Fruit fly (Drosophila melanogaster) whole organism, embryonic: ENCODE measurements around the gene Srp19.
A peak's percentile ranks its signal among the peaks of the same experiment; 100 is the strongest.

Experiments used
- CG10543 ChIP-seq: fragments of 200-800 bp; sonication (Bioruptor generic); optimal IDR thresholded peaks from 3 replicates; lab custom pipeline; 2017; ENCODE audit warnings: missing biosample characterization, mild to moderate bottlenecking, missing genetic modification characterization, moderate library complexity
- CG11504 ChIP-seq: fragments of 200-800 bp; sonication (Bioruptor generic); optimal IDR thresholded peaks from 3 replicates; lab custom pipeline; 2019; ENCODE audit warnings: missing biosample characterization, mild to moderate bottlenecking, missing genetic modification characterization, moderate library complexity
- CG12299 ChIP-seq: fragments of 200-800 bp; sonication (Bioruptor generic); optimal IDR thresholded peaks from 2 replicates; lab custom pipeline; 2018; ENCODE audit warnings: missing biosample characterization, mild to moderate bottlenecking, missing genetic modification characterization
- CG1233 ChIP-seq: fragments of 200-800 bp; sonication (Bioruptor generic); optimal IDR thresholded peaks from 4 replicates; lab custom pipeline; 2018; ENCODE audit warnings: missing biosample characterization, mild to moderate bottlenecking, missing genetic modification characterization
- CG14014 ChIP-seq: fragments of 200-800 bp; sonication (Bioruptor generic); IDR thresholded peaks from 2 replicates; pipeline ENCODE4 v1.3.6; 2022; ENCODE audit warnings: missing biosample characterization, missing genetic modification characterization
- CG15696 ChIP-seq: fragments of 200-800 bp; sonication (Bioruptor generic); optimal IDR thresholded peaks from 2 replicates; lab custom pipeline; 2019; ENCODE audit warnings: missing biosample characterization, mild to moderate bottlenecking, missing genetic modification characterization, moderate library complexity
- CG16779 ChIP-seq: fragments of 200-800 bp; sonication (Bioruptor generic); IDR thresholded peaks from 2 replicates; pipeline ENCODE4 v1.3.6; 2022; ENCODE audit warnings: missing biosample characterization, missing genetic modification characterization
- CG16815 ChIP-seq: fragments of 200-800 bp; sonication (Bioruptor generic); optimal IDR thresholded peaks from 3 replicates; lab custom pipeline; 2017; ENCODE audit warnings: missing biosample characterization, mild to moderate bottlenecking, missing genetic modification characterization
- CG17829 ChIP-seq: fragments of 200-800 bp; optimal IDR thresholded peaks from 2 replicates; lab custom pipeline; 2019; ENCODE audit warnings: missing biosample characterization, mild to moderate bottlenecking, missing genetic modification characterization, moderate library complexity
- CG31365 ChIP-seq: fragments of 200-800 bp; sonication (Bioruptor generic); optimal IDR thresholded peaks from 2 replicates; lab custom pipeline; 2018; ENCODE audit warnings: missing biosample characterization, mild to moderate bottlenecking, missing genetic modification characterization
- CG31441 ChIP-seq: fragments of 200-800 bp; sonication (Bioruptor generic); IDR thresholded peaks from 2 replicates; pipeline ENCODE4 v1.3.6; 2022; ENCODE audit warnings: missing biosample characterization, missing genetic modification characterization
- CG4360 ChIP-seq: fragments of 200-800 bp; sonication (Bioruptor generic); IDR thresholded peaks from 2 replicates; pipeline ENCODE4 v1.3.6; 2022; ENCODE audit warnings: missing biosample characterization, missing genetic modification characterization
- CG4730 ChIP-seq: fragments of 200-800 bp; sonication (Bioruptor generic); IDR thresholded peaks from 2 replicates; pipeline ENCODE4 v1.3.6; 2022; ENCODE audit warnings: missing biosample characterization, missing genetic modification characterization
- CG7372 ChIP-seq: fragments of 200-800 bp; sonication (Bioruptor generic); IDR thresholded peaks from 2 replicates; pipeline ENCODE4 v1.3.6; 2022; ENCODE audit warnings: missing biosample characterization, missing genetic modification characterization
- CG7556 ChIP-seq: fragments of 200-800 bp; sonication (Bioruptor generic); optimal IDR thresholded peaks from 2 replicates; lab custom pipeline; 2017; ENCODE audit warnings: missing biosample characterization, mild to moderate bottlenecking, missing genetic modification characterization
- CG7928 ChIP-seq: fragments of 200-800 bp; sonication (Bioruptor generic); optimal IDR thresholded peaks from 2 replicates; lab custom pipeline; 2017; ENCODE audit warnings: missing biosample characterization, mild to moderate bottlenecking, missing genetic modification characterization
- CG7963 ChIP-seq: fragments of 200-800 bp; sonication (Bioruptor generic); IDR thresholded peaks from 3 replicates; pipeline ENCODE4 v1.3.6; 2022; ENCODE audit warnings: missing biosample characterization, missing genetic modification characterization; ENCODE audit not compliant: partially characterized antibody
- CG8290 ChIP-seq, 3 experiments: fragments of 200-800 bp; sonication (Bioruptor generic); optimal IDR thresholded peaks; 2 replicates each; lab custom pipeline; 2016 to 2019; ENCODE audit warnings: missing biosample characterization in 3 of 3, missing genetic modification characterization in 3 of 3, mild to moderate bottlenecking in 2 of 3, moderate library complexity in 1 of 3
- CG8478 ChIP-seq: fragments of >200 bp; optimal IDR thresholded peaks from 2 replicates; lab custom pipeline; 2018
- CG9215 ChIP-seq: fragments of 200-800 bp; sonication (Bioruptor generic); IDR thresholded peaks from 2 replicates; pipeline ENCODE4 v1.3.6; 2022; ENCODE audit warnings: missing biosample characterization, missing genetic modification characterization
- CG9817 ChIP-seq: fragments of 200-800 bp; sonication (Bioruptor generic); optimal IDR thresholded peaks from 2 replicates; lab custom pipeline; 2018; ENCODE audit warnings: missing biosample characterization, mild to moderate bottlenecking, missing genetic modification characterization, moderate library complexity
- CTCF ChIP-seq: fragments of 200-800 bp; sonication (Bioruptor generic); optimal IDR thresholded peaks from 2 replicates; lab custom pipeline; 2017; ENCODE audit warnings: missing biosample characterization, mild to moderate bottlenecking, missing genetic modification characterization, moderate library complexity
- D ChIP-seq, 2 experiments: fragments of 200-800 bp in 1 of 2; fragments of >200 bp in 1 of 2; sonication (Bioruptor generic) in 1 of 2; optimal IDR thresholded peaks; 2 replicates in 1 of 2; 3 replicates in 1 of 2; lab custom pipeline; 2017; ENCODE audit warnings: mild to moderate bottlenecking in 1 of 2, missing biosample characterization in 1 of 2, missing genetic modification characterization in 1 of 2, missing genetic modification reagents in 1 of 2
- Dbx ChIP-seq: fragments of 200-800 bp; sonication (Bioruptor generic); IDR thresholded peaks from 3 replicates; pipeline ENCODE4 v1.3.6; 2022; ENCODE audit warnings: missing biosample characterization, missing genetic modification characterization
- Dek ChIP-seq: fragments of 200-800 bp; sonication (Bioruptor generic); optimal IDR thresholded peaks from 3 replicates; lab custom pipeline; 2019; ENCODE audit warnings: missing biosample characterization, mild to moderate bottlenecking, missing genetic modification characterization, moderate library complexity
- Gsc ChIP-seq: fragments of 200-800 bp; sonication (Bioruptor generic); IDR thresholded peaks from 2 replicates; pipeline ENCODE4 v1.3.6; 2022; ENCODE audit warnings: missing biosample characterization, missing genetic modification characterization
- HHEX ChIP-seq: fragments of 200-800 bp; sonication (Bioruptor generic); optimal IDR thresholded peaks from 3 replicates; lab custom pipeline; 2017; ENCODE audit warnings: missing biosample characterization, mild to moderate bottlenecking, missing genetic modification characterization, missing genetic modification reagents
- Kr ChIP-seq: fragments of 200-800 bp; sonication (Bioruptor generic); optimal IDR thresholded peaks from 2 replicates; lab custom pipeline; 2017; ENCODE audit warnings: missing biosample characterization, mild to moderate bottlenecking, missing genetic modification characterization
- Lim3 ChIP-seq: fragments of 200-800 bp; sonication (Bioruptor generic); IDR thresholded peaks from 2 replicates; pipeline ENCODE4 v1.3.6; 2022; ENCODE audit warnings: missing biosample characterization, missing genetic modification characterization
- Lpt ChIP-seq: fragments of >200 bp; optimal IDR thresholded peaks from 2 replicates; lab custom pipeline; 2018; ENCODE audit warnings: missing biosample characterization, missing genetic modification characterization
- Med ChIP-seq: fragments of 200-800 bp; sonication (Bioruptor generic); peaks from one replicate; lab custom pipeline; 2016; ENCODE audit warnings: missing biosample characterization, missing genetic modification characterization, mild to moderate bottlenecking, inconsistent platforms, moderate library complexity
- NK7.1 ChIP-seq: fragments of 200-800 bp; sonication (Bioruptor generic); optimal IDR thresholded peaks from 3 replicates; lab custom pipeline; 2016; ENCODE audit warnings: missing biosample characterization, missing genetic modification characterization
- Rfx ChIP-seq: fragments of 200-800 bp; sonication (Bioruptor generic); IDR thresholded peaks from 2 replicates; pipeline ENCODE4 v1.3.6; 2022; ENCODE audit warnings: missing biosample characterization, missing genetic modification characterization
- Sry-δ ChIP-seq: fragments of 200-800 bp; sonication (Bioruptor generic); optimal IDR thresholded peaks from 2 replicates; lab custom pipeline; 2016; ENCODE audit warnings: missing biosample characterization, missing genetic modification characterization
- abd-A ChIP-seq: fragments of 200-800 bp; sonication (Bioruptor generic); optimal IDR thresholded peaks from 3 replicates; lab custom pipeline; 2019; ENCODE audit warnings: missing biosample characterization, mild to moderate bottlenecking, missing genetic modification characterization, moderate library complexity
- bowl ChIP-seq: fragments of 200-800 bp; sonication (Bioruptor generic); IDR thresholded peaks from 2 replicates; pipeline ENCODE4 v1.3.6; 2022; ENCODE audit warnings: missing biosample characterization, missing genetic modification characterization
- cg ChIP-seq: fragments of 200-800 bp; sonication (Bioruptor generic); optimal IDR thresholded peaks from 3 replicates; lab custom pipeline; 2019; ENCODE audit warnings: missing biosample characterization, mild to moderate bottlenecking, missing genetic modification characterization, moderate library complexity
- crc ChIP-seq: fragments of 200-800 bp; sonication (Bioruptor generic); optimal IDR thresholded peaks from 2 replicates; lab custom pipeline; 2016; ENCODE audit warnings: missing biosample characterization, missing genetic modification characterization
- crol ChIP-seq: fragments of 200-800 bp; sonication (Bioruptor generic); IDR thresholded peaks from 2 replicates; pipeline ENCODE4 v1.3.6; 2022; ENCODE audit warnings: missing biosample characterization, missing genetic modification characterization
- dm ChIP-seq: fragments of 200-800 bp; sonication (Bioruptor generic); optimal IDR thresholded peaks from 3 replicates; lab custom pipeline; 2016; ENCODE audit warnings: missing biosample characterization, missing genetic modification characterization
- dysf ChIP-seq: fragments of 200-800 bp; sonication (Bioruptor generic); IDR thresholded peaks from 3 replicates; pipeline ENCODE4 v1.3.6; 2022; ENCODE audit warnings: missing biosample characterization, missing genetic modification characterization
- ems ChIP-seq: fragments of 200-800 bp; sonication (Bioruptor generic); optimal IDR thresholded peaks from 3 replicates; lab custom pipeline; 2016; ENCODE audit warnings: missing biosample characterization, missing genetic modification characterization
- fu2 ChIP-seq: fragments of 200-800 bp; sonication (Bioruptor generic); optimal IDR thresholded peaks from 2 replicates; lab custom pipeline; 2016; ENCODE audit warnings: missing biosample characterization, missing genetic modification characterization
- gce ChIP-seq: fragments of 200-800 bp; sonication (Bioruptor generic); IDR thresholded peaks from 3 replicates; pipeline ENCODE4 v1.3.6; 2022; ENCODE audit warnings: missing biosample characterization, missing genetic modification characterization
- gem ChIP-seq: fragments of 200-800 bp; sonication (Bioruptor generic); optimal IDR thresholded peaks from 2 replicates; lab custom pipeline; 2019; ENCODE audit warnings: missing biosample characterization, mild to moderate bottlenecking, missing genetic modification characterization, moderate library complexity
- her ChIP-seq: fragments of 200-800 bp; sonication (Bioruptor generic); optimal IDR thresholded peaks from 2 replicates; lab custom pipeline; 2016; ENCODE audit warnings: missing biosample characterization, missing genetic modification characterization
- inv ChIP-seq: fragments of 200-800 bp; sonication (Bioruptor generic); IDR thresholded peaks from 2 replicates; pipeline ENCODE4 v1.3.6; 2022; ENCODE audit warnings: missing biosample characterization, missing genetic modification characterization; ENCODE audit not compliant: partially characterized antibody
- pan ChIP-seq, 4 experiments: fragments of >200 bp in 3 of 4; fragments of 200-800 bp in 1 of 4; sonication (Bioruptor generic) in 1 of 4; optimal IDR thresholded peaks in 3 of 4; IDR thresholded peaks in 1 of 4; 2 replicates each; pipeline versions ENCODE4 v1.3.6 to Lab custom; 2017 to 2022; ENCODE audit warnings: missing biosample characterization in 2 of 4, missing genetic modification characterization in 2 of 4, mixed read lengths in 1 of 4
- toy ChIP-seq: fragments of 200-800 bp; sonication (Bioruptor generic); IDR thresholded peaks from 2 replicates; pipeline ENCODE4 v1.3.6; 2022; ENCODE audit warnings: missing biosample characterization, missing genetic modification characterization
- tx ChIP-seq: fragments of 200-800 bp; sonication (Bioruptor generic); optimal IDR thresholded peaks from 2 replicates; lab custom pipeline; 2016; ENCODE audit warnings: missing biosample characterization, missing genetic modification characterization
- vfl ChIP-seq: fragments of 200-800 bp; sonication (Bioruptor generic); optimal IDR thresholded peaks from 2 replicates; lab custom pipeline; 2016; ENCODE audit warnings: missing biosample characterization, missing genetic modification characterization
- vnd ChIP-seq: fragments of 200-800 bp; sonication (Bioruptor generic); IDR thresholded peaks from 3 replicates; pipeline ENCODE4 v1.3.6; 2022; ENCODE audit warnings: missing biosample characterization, missing genetic modification characterization; ENCODE audit not compliant: partially characterized antibody

Gene Srp19

DNA sequence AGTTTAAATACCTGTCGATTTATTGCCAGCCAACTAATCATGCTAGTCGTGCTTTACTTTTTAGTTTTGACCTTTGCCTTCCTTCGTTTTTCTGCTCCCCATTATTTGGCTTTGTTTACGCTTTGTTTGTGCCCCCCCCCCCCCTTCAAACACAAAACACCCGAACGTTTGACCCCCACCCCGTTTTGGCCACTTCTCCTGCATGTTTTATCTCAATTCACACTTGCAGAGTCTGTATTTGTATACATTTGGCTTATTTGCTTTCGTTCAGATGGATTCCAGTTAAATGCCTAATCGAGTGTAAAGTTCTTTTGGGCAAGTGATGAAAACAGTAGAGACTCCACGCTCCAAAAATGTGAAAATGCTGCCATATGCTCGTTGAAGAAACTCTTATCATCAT lies 1.5 kb upstream of the Srp19 start (continued):
- TF ChIP-seq crol (GFP tag; lab: Robert Waterston, UW) (peak; percentile 82), Dek (tag; lab: Kevin White, UChicago) (no peak), NK7.1 (GFP tag; lab: Kevin White, UChicago) (no peak), her (no peak), CG9215 (GFP tag; lab: Robert Waterston, UW) (no peak), Sry-δ (GFP tag; lab: Kevin White, UChicago) (no peak), dm (no peak), gem (tag; lab: Kevin White, UChicago) (no peak), CG14014 (GFP tag; lab: Robert Waterston, UW) (no peak), CG11504 (tag; lab: Kevin White, UChicago) (no peak), abd-A (no peak), CG4730 (GFP tag; lab: Robert Waterston, UW) (no peak), cg (GFP tag; lab: Kevin White, UChicago) (no peak), CG10543 (GFP tag; lab: Kevin White, UChicago) (peak; percentile 40), Lpt (GFP tag; lab: Kevin White, UChicago) (no peak), crc (GFP tag; lab: Kevin White, UChicago) (no peak), Gsc (GFP tag; lab: Robert Waterston, UW) (no peak), gce (GFP tag; lab: Robert Waterston, UW) (no peak), CG12299 (no peak), Rfx (GFP tag; lab: Robert Waterston, UW) (peak; percentile 41; the same call in 1 of the 2 replicates), dysf (GFP tag; lab: Robert Waterston, UW) (no peak), CG7556 (GFP tag; lab: Kevin White, UChicago) (no peak), CG16779 (no peak), CG7928 (no peak), CG16815 (GFP tag; lab: Kevin White, UChicago) (no peak), inv (no peak), HHEX (GFP tag; lab: Kevin White, UChicago) (peak; percentile 10), Med (GFP tag; lab: Kevin White, UChicago) (peak; percentile 36), D (optimal IDR thresholded peaks at IDR 0.05; lab: Kevin White, UChicago) (no peak), D (GFP tag; optimal IDR thresholded peaks at IDR 0.05; lab: Kevin White, UChicago) (no peak), CTCF (GFP tag; lab: Kevin White, UChicago) (no peak), Kr (no peak), bowl (GFP tag; lab: Robert Waterston, UW) (no peak), fu2 (GFP tag; lab: Kevin White, UChicago) (no peak), CG17829 (tag; lab: Kevin White, UChicago) (no peak), toy (GFP tag; lab: Robert Waterston, UW) (no peak), Dbx (GFP tag; lab: Robert Waterston, UW) (no peak), CG8290 (GFP tag; optimal IDR thresholded peaks at IDR 0.05; lab: Kevin White, UChicago) (no peak), CG8290 (tag; optimal IDR thresholded peaks at IDR 0.05; lab: Kevin White, UChicago) (peak in 1 of 2 experiments; percentile 32), vfl (GFP tag; lab: Kevin White, UChicago) (no peak), ems (GFP tag; lab: Kevin White, UChicago) (no peak), CG1233 (GFP tag; lab: Kevin White, UChicago) (peak; percentile 18), CG9817 (tag; lab: Kevin White, UChicago) (no peak), CG15696 (no peak), CG7372 (GFP tag; lab: Robert Waterston, UW) (no peak), CG8478 (lab: Kevin White, UChicago) (no peak), vnd (no peak), CG7963 (GFP tag; lab: Robert Waterston, UW) (no peak), pan (optimal IDR thresholded peaks at IDR 0.05; lab: Kevin White, UChicago) (no peak), pan (GFP tag; optimal IDR thresholded peaks at IDR 0.05 in 1 of 2, IDR thresholded peaks at IDR 0.05 in 1 of 2) (no peak), tx (GFP tag; lab: Kevin White, UChicago) (no peak), CG31365 (tag; lab: Kevin White, UChicago) (no peak), CG31441 (no peak), CG4360 (GFP tag; lab: Robert Waterston, UW) (no peak), Lim3 (GFP tag; lab: Robert Waterston, UW) (no peak)
